Fruit fly (Drosophila melanogaster): ENCODE results near the gene mtm.
A peak's percentile ranks its signal among the peaks of the same experiment; 100 is the strongest.

mtm gene

dm6 chr2L:6037830-6038229 lies 1.0 kb upstream of the mtm start, which contains the start of the genes CG9117 and CG31643 (continued):
- TF ChIP-seq ac (GFP tag; optimal IDR thresholded peaks at IDR 0.05) (no peak), Usf (GFP tag; optimal IDR thresholded peaks at IDR 0.05) (no peak), CG31224 (GFP tag; IDR thresholded peaks at IDR 0.05) (no peak), HLH3B (GFP tag; IDR thresholded peaks at IDR 0.05) (no peak), kah (GFP tag; optimal IDR thresholded peaks at IDR 0.05) (peak; percentile 100), CG8478 (optimal IDR thresholded peaks at IDR 0.05) (no peak), psq (GFP tag; optimal IDR thresholded peaks at IDR 0.05) (no peak), CG6654 (GFP tag; optimal IDR thresholded peaks at IDR 0.05) (no peak), zf30C (GFP tag; optimal IDR thresholded peaks at IDR 0.05) (no peak), ind (GFP tag; optimal IDR thresholded peaks at IDR 0.05) (no peak), CG14050 (GFP tag; IDR thresholded peaks at IDR 0.05) (no peak), CG3065 (GFP tag; optimal IDR thresholded peaks at IDR 0.05) (no peak), Dll (GFP tag; IDR thresholded peaks at IDR 0.05; ENCODE audit: partially characterized antibody) (peak; percentile 53; the same call in 1 of the 4 replicates), CG12104 (GFP tag; optimal IDR thresholded peaks at IDR 0.05) (peak; percentile 14), CG17829 (tag; optimal IDR thresholded peaks at IDR 0.05) (peak; percentile 20), CG2712 (tag; optimal IDR thresholded peaks at IDR 0.05) (peak; percentile 57), Hr78 (GFP tag; optimal IDR thresholded peaks at IDR 0.05) (no peak), Fer1 (GFP tag; optimal IDR thresholded peaks at IDR 0.05) (peak; percentile 67), CrebB (tag; optimal IDR thresholded peaks at IDR 0.05) (peak; percentile 35), CG6854 (GFP tag; optimal IDR thresholded peaks at IDR 0.05) (no peak), ems (GFP tag; optimal IDR thresholded peaks at IDR 0.05) (peak; percentile 52), CG10979 (tag; optimal IDR thresholded peaks at IDR 0.05) (peak; percentile 25), CG3726 (GFP tag; IDR thresholded peaks at IDR 0.05) (no peak), Camta (GFP tag; optimal IDR thresholded peaks at IDR 0.05) (peak; percentile 62), CG9797 (GFP tag; optimal IDR thresholded peaks at IDR 0.05) (no peak), CkIIα-i1 (GFP tag; IDR thresholded peaks at IDR 0.05) (no peak), CG11093 (GFP tag; IDR thresholded peaks at IDR 0.05) (no peak), sima (GFP tag; optimal IDR thresholded peaks at IDR 0.05) (no peak), CG16815 (GFP tag; optimal IDR thresholded peaks at IDR 0.05) (no peak), sr (GFP tag; IDR thresholded peaks at IDR 0.05) (no peak), Vsx1 (GFP tag; optimal IDR thresholded peaks at IDR 0.05) (no peak), CG15514 (GFP tag; optimal IDR thresholded peaks at IDR 0.05) (peak; percentile 74), org-1 (GFP tag; optimal IDR thresholded peaks at IDR 0.05) (no peak), Sry-β (GFP tag; optimal IDR thresholded peaks at IDR 0.05) (peak; percentile 1), CG14965 (GFP tag; optimal IDR thresholded peaks at IDR 0.05; ENCODE audit: borderline replicate concordance) (no peak), CG1529 (GFP tag; optimal IDR thresholded peaks at IDR 0.05) (no peak), bsh (GFP tag; optimal IDR thresholded peaks at IDR 0.05) (peak in 1 of 2 experiments; percentile 53), lab (GFP tag; optimal IDR thresholded peaks at IDR 0.05) (no peak), tll (GFP tag; optimal IDR thresholded peaks at IDR 0.05) (peak in 1 of 2 experiments; percentile 76), nom (GFP tag; optimal IDR thresholded peaks at IDR 0.05) (peak; percentile 32), CG15269 (tag; optimal IDR thresholded peaks at IDR 0.05) (no peak), Tbp (GFP tag; optimal IDR thresholded peaks at IDR 0.05) (no peak), Mrtf (GFP tag; IDR thresholded peaks at IDR 0.05) (no peak), CG4820 (GFP tag; optimal IDR thresholded peaks at IDR 0.05) (peak; percentile 49), lola (GFP tag; optimal IDR thresholded peaks at IDR 0.05) (peak in 1 of 3 experiments; percentile 45), maf-S (GFP tag; optimal IDR thresholded peaks at IDR 0.05) (peak; percentile 35), HmgD (GFP tag; optimal IDR thresholded peaks at IDR 0.05) (no peak), zfh1 (GFP tag; IDR thresholded peaks at IDR 0.05) (no peak), CG11456 (GFP tag; IDR thresholded peaks at IDR 0.05) (no peak), CG6254 (GFP tag; optimal IDR thresholded peaks at IDR 0.05) (no peak), eyg (GFP tag; optimal IDR thresholded peaks at IDR 0.05) (peak; percentile 42)

All from whole organism, embryonic.